Worm (Caenorhabditis elegans) whole organism, L3 larva: ENCODE measurements around the gene Y49F6B.6.

Source experiments
- R02D3.7 ChIP-seq: fragments of 150-350 bp; optimal IDR thresholded peaks from 2 replicates; lab custom pipeline; 2014; ENCODE audit warnings: missing biosample characterization, missing genetic modification characterization
- ZK546.5 ChIP-seq: sonication (generic microtip); optimal IDR thresholded peaks from 2 replicates; lab custom pipeline; 2017; ENCODE audit warnings: missing biosample characterization, missing genetic modification characterization
- ama-1 ChIP-seq: fragments of 150-350 bp; optimal IDR thresholded peaks from 2 replicates; lab custom pipeline; 2018
- ceh-16 ChIP-seq: sonication (generic microtip); optimal IDR thresholded peaks from 2 replicates; lab custom pipeline; 2017; ENCODE audit warnings: missing biosample characterization, missing genetic modification characterization
- ceh-28 ChIP-seq: fragments of 150-350 bp; optimal IDR thresholded peaks from 2 replicates; lab custom pipeline; 2014; ENCODE audit warnings: missing biosample characterization, missing genetic modification reagents, missing genetic modification characterization
- ceh-82 ChIP-seq: fragments of 150-350 bp; optimal IDR thresholded peaks from 2 replicates; lab custom pipeline; 2014; ENCODE audit warnings: missing biosample characterization, missing genetic modification characterization
- daf-12 ChIP-seq: fragments of 150-350 bp; optimal IDR thresholded peaks from 2 replicates; lab custom pipeline; 2014; ENCODE audit warnings: missing biosample characterization, missing genetic modification reagents, missing genetic modification characterization
- egl-27 ChIP-seq: sonication (generic microtip); optimal IDR thresholded peaks from 4 replicates; lab custom pipeline; 2017; ENCODE audit warnings: missing biosample characterization, missing genetic modification reagents, missing genetic modification characterization
- egl-5 ChIP-seq: fragments of 150-350 bp; optimal IDR thresholded peaks from 2 replicates; lab custom pipeline; 2017; ENCODE audit warnings: missing biosample characterization, missing genetic modification reagents, missing genetic modification characterization, inconsistent platforms
- elt-1 ChIP-seq: fragments of 150-350 bp; optimal IDR thresholded peaks from 2 replicates; lab custom pipeline; 2014; ENCODE audit warnings: missing biosample characterization, missing genetic modification characterization
- elt-2 ChIP-seq: sonication (generic microtip); optimal IDR thresholded peaks from 2 replicates; lab custom pipeline; 2016; ENCODE audit warnings: missing genetic modification reagents, mild to moderate bottlenecking, missing genetic modification characterization, missing compliant biosample characterization
- elt-3 ChIP-seq, 3 experiments: fragments of 150-350 bp in 1 of 3; sonication (generic microtip) in 2 of 3; optimal IDR thresholded peaks; 2 replicates in 2 of 3; 4 replicates in 1 of 3; lab custom pipeline; 2014 to 2017; ENCODE audit warnings: missing biosample characterization in 3 of 3, missing genetic modification characterization in 3 of 3
- eor-1 ChIP-seq, 2 experiments: fragments of 150-350 bp; optimal IDR thresholded peaks; 2 replicates each; lab custom pipeline; 2014 to 2018; ENCODE audit warnings: missing biosample characterization in 2 of 2, missing genetic modification characterization in 2 of 2
- fkh-10 ChIP-seq: sonication (generic microtip); optimal IDR thresholded peaks from 2 replicates; lab custom pipeline; 2017; ENCODE audit warnings: missing biosample characterization, missing genetic modification reagents, missing genetic modification characterization
- fkh-2 ChIP-seq: fragments of 150-350 bp; optimal IDR thresholded peaks from 2 replicates; lab custom pipeline; 2014; ENCODE audit warnings: missing biosample characterization, missing genetic modification reagents, missing genetic modification characterization
- hmg-11 ChIP-seq: sonication (generic microtip); optimal IDR thresholded peaks from 2 replicates; lab custom pipeline; 2016; ENCODE audit warnings: missing genetic modification characterization, missing compliant biosample characterization
- jun-1 ChIP-seq: fragments of 150-350 bp; optimal IDR thresholded peaks from 2 replicates; lab custom pipeline; 2014; ENCODE audit warnings: missing biosample characterization, missing genetic modification reagents, missing genetic modification characterization
- lin-15B ChIP-seq: fragments of 150-350 bp; optimal IDR thresholded peaks from 2 replicates; lab custom pipeline; 2014; ENCODE audit warnings: missing biosample characterization, missing genetic modification characterization
- lin-39 ChIP-seq: fragments of 150-350 bp; optimal IDR thresholded peaks from 2 replicates; lab custom pipeline; 2018; ENCODE audit warnings: missing biosample characterization, missing genetic modification reagents, missing genetic modification characterization
- lsy-12 ChIP-seq: sonication (generic microtip); optimal IDR thresholded peaks from 2 replicates; lab custom pipeline; 2016; ENCODE audit warnings: mild to moderate bottlenecking, missing genetic modification characterization, missing compliant biosample characterization
- mml-1 ChIP-seq: fragments of 150-350 bp; sonication (generic microtip); optimal IDR thresholded peaks from 3 replicates; lab custom pipeline; 2014; ENCODE audit warnings: missing biosample characterization, missing genetic modification characterization
- nfya-1 ChIP-seq: sonication (generic microtip); optimal IDR thresholded peaks from 2 replicates; lab custom pipeline; 2017; ENCODE audit warnings: missing genetic modification characterization, mild to moderate bottlenecking, missing compliant biosample characterization, antibody characterized with exemption, moderate library complexity; ENCODE audit not compliant: insufficient read depth
- nhr-12 ChIP-seq: fragments of 150-350 bp; optimal IDR thresholded peaks from 2 replicates; lab custom pipeline; 2014; ENCODE audit warnings: missing biosample characterization, missing genetic modification characterization
- nhr-23 ChIP-seq: fragments of 150-350 bp; optimal IDR thresholded peaks from 2 replicates; lab custom pipeline; 2014; ENCODE audit warnings: missing biosample characterization, missing genetic modification reagents, missing genetic modification characterization
- nhr-25 ChIP-seq: sonication (generic microtip); optimal IDR thresholded peaks from 2 replicates; lab custom pipeline; 2017; ENCODE audit warnings: missing biosample characterization, missing genetic modification characterization
- nhr-28 ChIP-seq: fragments of 150-350 bp; optimal IDR thresholded peaks from 2 replicates; lab custom pipeline; 2014; ENCODE audit warnings: missing biosample characterization, missing genetic modification characterization
- nhr-43 ChIP-seq: sonication (generic microtip); optimal IDR thresholded peaks from 2 replicates; lab custom pipeline; 2016; ENCODE audit warnings: mild to moderate bottlenecking, missing genetic modification characterization, missing compliant biosample characterization; ENCODE audit not compliant: poor library complexity, severe bottlenecking
- nhr-67 ChIP-seq: fragments of 150-350 bp; optimal IDR thresholded peaks from 2 replicates; lab custom pipeline; 2014; ENCODE audit warnings: missing biosample characterization, missing genetic modification characterization
- nhr-76 ChIP-seq: fragments of 150-350 bp; sonication (generic microtip); optimal IDR thresholded peaks from 5 replicates; lab custom pipeline; 2014; ENCODE audit warnings: missing biosample characterization, missing genetic modification characterization
- nhr-77 ChIP-seq: fragments of 150-350 bp; optimal IDR thresholded peaks from 2 replicates; lab custom pipeline; 2014; ENCODE audit warnings: missing biosample characterization, missing genetic modification characterization
- pha-4 ChIP-seq: fragments of 150-350 bp; optimal IDR thresholded peaks from 2 replicates; lab custom pipeline; 2014; ENCODE audit warnings: missing biosample characterization, missing genetic modification reagents, missing genetic modification characterization
- pqm-1 ChIP-seq: fragments of 150-350 bp; optimal IDR thresholded peaks from 2 replicates; lab custom pipeline; 2017; ENCODE audit warnings: missing biosample characterization, missing genetic modification characterization, inconsistent platforms
- sea-2 ChIP-seq: fragments of 150-350 bp; sonication (generic microtip); optimal IDR thresholded peaks from 4 replicates; lab custom pipeline; 2014; ENCODE audit warnings: missing biosample characterization, missing genetic modification reagents, missing genetic modification characterization
- skn-1 ChIP-seq: fragments of 150-350 bp; optimal IDR thresholded peaks from 2 replicates; lab custom pipeline; 2014; ENCODE audit warnings: missing biosample characterization, missing genetic modification characterization
- snpc-4 ChIP-seq: fragments of 150-350 bp; optimal IDR thresholded peaks from 2 replicates; lab custom pipeline; 2014; ENCODE audit warnings: missing biosample characterization, missing genetic modification characterization
- tbx-2 ChIP-seq: sonication (generic microtip); optimal IDR thresholded peaks from 2 replicates; lab custom pipeline; 2016; ENCODE audit warnings: mild to moderate bottlenecking, missing genetic modification characterization, missing compliant biosample characterization
- unc-39 ChIP-seq: sonication (generic microtip); optimal IDR thresholded peaks from 4 replicates; lab custom pipeline; 2017; ENCODE audit warnings: missing biosample characterization, missing genetic modification characterization
- zag-1 ChIP-seq: fragments of 150-350 bp; optimal IDR thresholded peaks from 2 replicates; lab custom pipeline; 2014; ENCODE audit warnings: missing biosample characterization, missing genetic modification characterization
- ztf-11 ChIP-seq: fragments of 150-350 bp; optimal IDR thresholded peaks from 2 replicates; lab custom pipeline; 2014; ENCODE audit warnings: missing biosample characterization, missing genetic modification characterization
- ztf-4 ChIP-seq: fragments of 150-350 bp; optimal IDR thresholded peaks from 2 replicates; lab custom pipeline; 2014; ENCODE audit warnings: missing biosample characterization, missing genetic modification characterization

The Y49F6B.6 gene

DNA sequence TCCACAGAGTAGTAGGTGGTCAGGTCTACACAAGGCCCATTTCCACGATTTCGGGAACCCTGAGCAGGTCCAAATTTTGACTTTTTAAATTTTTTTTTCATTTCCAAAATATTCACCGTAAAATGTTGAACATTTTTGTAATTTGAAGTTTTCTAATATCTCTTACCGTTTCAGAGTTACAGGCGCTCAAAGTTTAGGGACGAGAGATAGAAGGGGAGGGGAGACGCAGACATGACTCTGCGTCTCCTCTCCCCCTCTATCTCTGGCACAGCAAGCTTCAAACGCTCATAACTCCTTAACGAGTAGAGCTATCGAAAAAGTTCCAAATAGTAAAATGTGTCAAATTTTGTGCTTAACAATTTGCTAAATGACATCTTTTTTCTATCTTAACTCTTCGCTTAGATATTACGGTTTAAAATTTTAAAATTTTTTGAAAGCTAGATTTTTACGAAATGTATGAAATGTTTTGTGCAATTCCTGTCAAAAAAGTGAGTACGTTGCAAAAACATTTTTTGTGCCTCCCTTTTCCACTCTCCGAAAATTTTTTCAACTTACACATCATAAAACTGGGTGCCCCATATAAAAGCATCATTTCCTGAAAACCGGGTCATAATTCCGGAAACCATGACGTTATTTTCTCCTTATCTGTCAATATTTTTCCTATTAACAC, 42.6 kb downstream of the Y49F6B.6 start, which contains the start of the genes Y49F6B.14 and clec-125:
Gene Y49F6B.14 (minus strand): TSS at position 101 of the 670 bp plus-strand sequence.
Gene clec-125 (plus strand): TSS at position 620 of the 670 bp plus-strand sequence.
- TF ChIP-seq tbx-2 = no peak

DNA sequence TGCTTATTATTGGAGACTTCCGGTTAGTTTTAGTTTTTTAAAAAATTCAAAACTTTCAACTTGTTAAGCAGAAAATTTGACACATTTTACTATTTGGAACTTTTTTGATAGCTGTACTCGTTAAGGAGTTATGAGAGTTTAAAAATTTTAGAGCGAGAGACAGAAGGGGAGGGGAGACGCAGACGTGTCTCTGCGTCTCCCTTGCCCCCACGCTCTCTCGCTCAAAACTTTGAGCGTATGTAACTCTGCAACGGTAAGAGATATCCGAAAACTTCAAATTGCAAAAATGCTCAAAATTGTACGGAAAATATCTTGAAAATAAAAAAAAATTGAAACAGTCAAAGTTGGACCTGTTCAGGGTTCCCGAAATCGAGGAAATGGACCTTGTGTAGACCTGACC, 43.3 kb downstream of the Y49F6B.6 start:
- TF ChIP-seq snpc-4 (tag; lab: Kevin White, UChicago) = no peak
- TF ChIP-seq pha-4 (tag; lab: Kevin White, UChicago) = no peak
- no peak for TF ChIP-seq ceh-16 (tag; lab: Kevin White, UChicago)
- TF ChIP-seq R02D3.7 (tag; lab: Kevin White, UChicago) = no peak
- TF ChIP-seq unc-39 (tag; lab: Kevin White, UChicago) = no peak
- TF ChIP-seq fkh-10 (GFP tag; lab: Kevin White, UChicago) = no peak
- TF ChIP-seq mml-1 (tag; lab: Kevin White, UChicago) = no peak
- TF ChIP-seq egl-5 = no peak
- TF ChIP-seq jun-1 (tag; lab: Kevin White, UChicago) = no peak
- TF ChIP-seq nhr-28 (tag; lab: Kevin White, UChicago) = no peak
- no peak for TF ChIP-seq lin-39 (tag; lab: Kevin White, UChicago)
- no peak for TF ChIP-seq hmg-11 (tag; lab: Kevin White, UChicago)
- TF ChIP-seq elt-1 (tag; lab: Kevin White, UChicago) = no peak
- no peak for TF ChIP-seq nhr-67 (tag; lab: Kevin White, UChicago)
- no peak for TF ChIP-seq tbx-2
- TF ChIP-seq ztf-11 = no peak
- no peak for TF ChIP-seq sea-2 (GFP tag; lab: Kevin White, UChicago)
- TF ChIP-seq nhr-12 = no peak

DNA sequence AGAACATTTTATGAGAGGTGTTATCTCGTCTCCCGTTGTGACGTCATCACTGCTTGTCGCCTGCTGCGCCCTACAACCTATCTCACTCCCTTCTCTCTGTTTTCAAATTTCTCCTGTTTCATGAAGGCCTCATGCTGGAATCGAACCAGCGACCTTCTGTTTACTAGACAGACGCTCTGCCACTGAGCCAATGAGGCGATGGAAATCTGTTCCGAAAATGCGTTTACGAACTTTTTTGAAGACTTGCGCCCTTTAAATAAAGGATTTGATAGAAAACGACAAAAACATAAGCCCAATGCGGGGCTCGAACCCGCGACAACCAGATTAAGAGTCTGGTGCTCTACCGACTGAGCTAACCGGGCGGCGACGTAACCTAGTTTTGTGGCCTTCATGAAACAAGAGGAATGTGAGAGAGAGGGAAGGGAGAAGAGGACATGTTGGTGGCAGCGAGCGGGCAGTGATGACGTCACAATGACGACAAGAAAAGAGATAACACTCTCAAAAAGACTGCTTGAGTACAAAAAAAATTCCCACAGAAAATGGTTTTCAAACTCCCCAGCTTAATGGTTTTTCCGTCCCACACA, 46.1 kb downstream of the Y49F6B.6 start, which contains the start of gene clec-126:
Gene clec-126 (plus strand): TSS at position 534 of the 584 bp plus-strand sequence.
- peak; percentile 19 for TF ChIP-seq ceh-82 (tag; lab: Kevin White, UChicago)
- peak; percentile 61 for TF ChIP-seq ceh-16 (tag; lab: Kevin White, UChicago)
- TF ChIP-seq elt-3 (tag; optimal IDR thresholded peaks at IDR 0.05; lab: Kevin White, UChicago) = peak in 1 of 3 experiments; percentile 10
- TF ChIP-seq eor-1 (tag; optimal IDR thresholded peaks at IDR 0.05; lab: Kevin White, UChicago) = no peak
- TF ChIP-seq elt-1 (tag; lab: Kevin White, UChicago) = no peak
- peak; percentile 55 for TF ChIP-seq ama-1 (lab: Kevin White, UChicago)
- peak; percentile 87 for TF ChIP-seq nfya-1 (tag; lab: Kevin White, UChicago)
- TF ChIP-seq fkh-2 (tag; lab: Kevin White, UChicago) = no peak
- peak; percentile 21 for TF ChIP-seq pqm-1 (tag; lab: Kevin White, UChicago)
- TF ChIP-seq ztf-11 = no peak
- TF ChIP-seq nhr-23 (tag; lab: Kevin White, UChicago) = peak; percentile 45
- peak; percentile 17 for TF ChIP-seq R02D3.7 (tag; lab: Kevin White, UChicago)
- TF ChIP-seq nhr-76 (tag; lab: Kevin White, UChicago) = no peak
- peak; percentile 71 for TF ChIP-seq hmg-11 (tag; lab: Kevin White, UChicago)
- no peak for TF ChIP-seq nhr-28 (tag; lab: Kevin White, UChicago)
- TF ChIP-seq ztf-4 (tag; lab: Kevin White, UChicago) = peak; percentile 49
- peak; percentile 69 for TF ChIP-seq tbx-2
- TF ChIP-seq lin-15B = peak; percentile 51
- peak; percentile 78 for TF ChIP-seq elt-2 (tag; lab: Kevin White, UChicago)
- peak; percentile 39 for TF ChIP-seq nhr-43 (tag; lab: Kevin White, UChicago)
- no peak for TF ChIP-seq zag-1 (tag; lab: Kevin White, UChicago)
- no peak for TF ChIP-seq nhr-77 (tag; lab: Kevin White, UChicago)
- peak; percentile 29 for TF ChIP-seq snpc-4 (tag; lab: Kevin White, UChicago)
- peak; percentile 18 for TF ChIP-seq ceh-28 (tag; lab: Kevin White, UChicago)
- TF ChIP-seq pha-4 (tag; lab: Kevin White, UChicago) = peak; percentile 59
- TF ChIP-seq ZK546.5 = no peak
- peak; percentile 72 for TF ChIP-seq egl-27 (tag; lab: Kevin White, UChicago)
- peak; percentile 79 for TF ChIP-seq lsy-12 (tag; lab: Kevin White, UChicago)
- peak; percentile 76 for TF ChIP-seq lin-39 (tag; lab: Kevin White, UChicago)
- TF ChIP-seq egl-5 = peak; percentile 70
- peak; percentile 76 for TF ChIP-seq nhr-25 (tag; lab: Kevin White, UChicago)
- TF ChIP-seq skn-1 (tag; lab: Kevin White, UChicago) = peak; percentile 21
- TF ChIP-seq nhr-67 (tag; lab: Kevin White, UChicago) = no peak
- TF ChIP-seq jun-1 (tag; lab: Kevin White, UChicago) = peak; percentile 58
- TF ChIP-seq daf-12 = no peak
